Fruit fly (Drosophila melanogaster): ENCODE results near the gene Or85f.

DNA sequence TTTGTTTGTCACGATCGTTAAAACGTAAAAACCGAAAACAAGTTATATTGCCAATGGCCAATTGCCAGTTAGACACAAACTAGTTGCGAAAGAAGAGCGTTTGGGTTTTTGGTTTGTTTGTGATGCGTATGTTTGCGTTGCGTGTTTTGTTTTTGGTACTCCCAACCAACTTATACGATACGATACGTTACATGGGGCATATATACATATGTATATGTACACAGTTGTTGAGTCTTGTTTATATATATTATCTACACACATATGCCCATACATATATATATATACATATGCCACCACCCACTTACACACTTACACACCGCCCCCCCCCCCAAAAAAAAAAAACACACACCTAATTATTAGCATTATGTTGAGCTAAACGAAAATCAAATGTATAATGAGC lies 50.3 kb downstream of the Or85f start:
- TF ChIP-seq mirr (GFP tag; optimal IDR thresholded peaks at IDR 0.05) (peak; percentile 0), ase (GFP tag; IDR thresholded peaks at IDR 0.05) (no peak), CG4730 (GFP tag; IDR thresholded peaks at IDR 0.05) (no peak), CG31224 (GFP tag; IDR thresholded peaks at IDR 0.05) (no peak), zen2 (GFP tag; IDR thresholded peaks at IDR 0.05; ENCODE audit: partially characterized antibody) (no peak), PHDP (tag; optimal IDR thresholded peaks at IDR 0.05) (peak; percentile 25), amos (GFP tag; IDR thresholded peaks at IDR 0.05; ENCODE audit: partially characterized antibody) (no peak), az2 (GFP tag; optimal IDR thresholded peaks at IDR 0.05) (no peak), ap (GFP tag; IDR thresholded peaks at IDR 0.05) (no peak)
